Fruit fly (Drosophila melanogaster): Measurements from ENCODE around the gene sgl.

Gene sgl

dm6 chr3L:6977391-6977790, 12.8 kb upstream of the sgl start (continued):
- TF ChIP-seq cad (GFP tag; optimal IDR thresholded peaks at IDR 0.05) (no peak), crp (GFP tag; optimal IDR thresholded peaks at IDR 0.05) (no peak), CTCF (GFP tag; optimal IDR thresholded peaks at IDR 0.05) (no peak), sens (GFP tag) (no peak), CG10543 (GFP tag; optimal IDR thresholded peaks at IDR 0.05) (no peak), pros (GFP tag; optimal IDR thresholded peaks at IDR 0.05) (no peak), CG6254 (GFP tag; optimal IDR thresholded peaks at IDR 0.05) (peak; percentile 67), odd (GFP tag; optimal IDR thresholded peaks at IDR 0.05) (peak; percentile 20), CG6765 (GFP tag; optimal IDR thresholded peaks at IDR 0.05) (no peak), usp (GFP tag; optimal IDR thresholded peaks at IDR 0.05) (no peak), Dip2 (GFP tag; IDR thresholded peaks at IDR 0.05) (no peak), ind (GFP tag; optimal IDR thresholded peaks at IDR 0.05) (peak; percentile 49), ken (GFP tag; IDR thresholded peaks at IDR 0.05) (peak; percentile 58; the same call in 1 of the 3 replicates), abd-A (tag; optimal IDR thresholded peaks at IDR 0.05) (no peak), row (GFP tag; IDR thresholded peaks at IDR 0.05) (peak; percentile 72), CG32532 (GFP tag; IDR thresholded peaks at IDR 0.05) (peak; percentile 44; the same call in 1 of the 2 replicates), Mrtf (GFP tag; IDR thresholded peaks at IDR 0.05) (no peak), CG9727 (GFP tag; optimal IDR thresholded peaks at IDR 0.05) (peak; percentile 72), CG1792 (GFP tag; optimal IDR thresholded peaks at IDR 0.05) (no peak), Gug (GFP tag; IDR thresholded peaks at IDR 0.05) (peak; percentile 34; the same call in 1 of the 4 replicates), Meics (GFP tag; optimal IDR thresholded peaks at IDR 0.05) (peak; percentile 30), Nf-YB (GFP tag; optimal IDR thresholded peaks at IDR 0.05) (peak; percentile 1), vfl (GFP tag; optimal IDR thresholded peaks at IDR 0.05) (no peak), CG8478 (optimal IDR thresholded peaks at IDR 0.05) (no peak), CG8924 (tag; optimal IDR thresholded peaks at IDR 0.05) (peak; percentile 26), CkIIα-i1 (GFP tag; IDR thresholded peaks at IDR 0.05) (no peak), CG1024 (GFP tag; IDR thresholded peaks at IDR 0.05) (0 out of 2 replicates have a peak, but pooled peaks have one; percentile 25), kah (GFP tag; optimal IDR thresholded peaks at IDR 0.05) (peak; percentile 19), Oli (tag; optimal IDR thresholded peaks at IDR 0.05) (peak; percentile 73), Bgb (GFP tag; IDR thresholded peaks at IDR 0.05; ENCODE audit: partially characterized antibody) (no peak), HmgZ (tag; optimal IDR thresholded peaks at IDR 0.05) (no peak), D19B (GFP tag; optimal IDR thresholded peaks at IDR 0.05) (peak; percentile 8), cato (GFP tag; optimal IDR thresholded peaks at IDR 0.05; ENCODE audit: borderline replicate concordance) (no peak), Ets97D (GFP tag; optimal IDR thresholded peaks at IDR 0.05) (no peak), CG15514 (GFP tag; optimal IDR thresholded peaks at IDR 0.05) (no peak), CG2875 (GFP tag; optimal IDR thresholded peaks at IDR 0.05) (peak; percentile 51), CG16815 (GFP tag; optimal IDR thresholded peaks at IDR 0.05) (peak; percentile 42), psq (GFP tag; optimal IDR thresholded peaks at IDR 0.05) (no peak), CG14860 (GFP tag; IDR thresholded peaks at IDR 0.05; ENCODE audit: partially characterized antibody) (no peak), CG17361 (GFP tag; IDR thresholded peaks at IDR 0.05) (peak; percentile 51; the same call in 2 of the 3 replicates), CG9437 (GFP tag; optimal IDR thresholded peaks at IDR 0.05) (peak; percentile 19), CG15479 (GFP tag; optimal IDR thresholded peaks at IDR 0.05) (no peak), ewg (GFP tag; optimal IDR thresholded peaks at IDR 0.05) (peak; percentile 45), ranshi (GFP tag; IDR thresholded peaks at IDR 0.05) (no peak), toy (GFP tag; IDR thresholded peaks at IDR 0.05) (no peak), zfh2 (GFP tag; optimal IDR thresholded peaks at IDR 0.05) (no peak), CG8765 (GFP tag; IDR thresholded peaks at IDR 0.05) (no peak), CG9609 (GFP tag; optimal IDR thresholded peaks at IDR 0.05) (no peak), mld (GFP tag; IDR thresholded peaks at IDR 0.05; ENCODE audit: partially characterized antibody) (no peak), CG5245 (GFP tag; optimal IDR thresholded peaks at IDR 0.05) (peak; percentile 5), CrebB (tag; optimal IDR thresholded peaks at IDR 0.05) (no peak), gcm2 (GFP tag; optimal IDR thresholded peaks at IDR 0.05) (no peak)

Measured in whole organism, embryonic.